Fruit fly (Drosophila melanogaster) whole organism, wandering third instar larva: Measurements from ENCODE around the gene Xport-B.

Experiments used
- Abd-B ChIP-seq: fragments of >200 bp; optimal IDR thresholded peaks from 2 replicates; lab custom pipeline; 2017; ENCODE audit warnings: missing biosample characterization, missing genetic modification characterization
- CG32264 ChIP-seq: fragments of 200-800 bp; sonication (Bioruptor generic); optimal IDR thresholded peaks from 2 replicates; lab custom pipeline; 2016; ENCODE audit warnings: missing biosample characterization, missing genetic modification characterization
- CG9705 ChIP-seq: fragments of 200-800 bp; sonication (Bioruptor generic); optimal IDR thresholded peaks from 2 replicates; lab custom pipeline; 2018; ENCODE audit warnings: missing biosample characterization, mild to moderate bottlenecking, missing genetic modification characterization
- CrebA ChIP-seq: fragments of 200-800 bp; sonication (Bioruptor generic); optimal IDR thresholded peaks from 2 replicates; lab custom pipeline; 2016; ENCODE audit warnings: missing biosample characterization, mild to moderate bottlenecking, missing genetic modification characterization, borderline replicate concordance
- Dfd ChIP-seq: fragments of >200 bp; optimal IDR thresholded peaks from 2 replicates; lab custom pipeline; 2017; ENCODE audit warnings: missing biosample characterization, missing genetic modification characterization
- Dif ChIP-seq: fragments of 200-275, 200-300 bp; sonication (Bioruptor generic); optimal IDR thresholded peaks from 2 replicates; lab custom pipeline; 2018; ENCODE audit warnings: missing biosample characterization, missing genetic modification characterization; ENCODE audit not compliant: partially characterized antibody
- GATAd ChIP-seq: sonication (Bioruptor generic); optimal IDR thresholded peaks from 2 replicates; lab custom pipeline; 2016; ENCODE audit warnings: missing biosample characterization, missing genetic modification characterization
- HLH106 ChIP-seq: fragments of 200-800 bp; optimal IDR thresholded peaks from 3 replicates; lab custom pipeline; 2019; ENCODE audit warnings: missing biosample characterization, mild to moderate bottlenecking, missing genetic modification characterization, moderate library complexity
- Hnf4 ChIP-seq: fragments of 200-800 bp; sonication (Bioruptor generic); optimal IDR thresholded peaks from 2 replicates; lab custom pipeline; 2016; ENCODE audit warnings: missing biosample characterization, mild to moderate bottlenecking, missing genetic modification characterization
- Hr78 ChIP-seq: fragments of >200 bp; optimal IDR thresholded peaks from 2 replicates; lab custom pipeline; 2017; ENCODE audit warnings: missing biosample characterization, missing genetic modification characterization
- Hr83 ChIP-seq: fragments of 200-300 bp; sonication (Bioruptor generic); optimal IDR thresholded peaks from 2 replicates; lab custom pipeline; 2016; ENCODE audit warnings: missing biosample characterization, mild to moderate bottlenecking, missing genetic modification characterization, moderate library complexity; ENCODE audit not compliant: poor library complexity, severe bottlenecking
- Jra ChIP-seq: sonication (Bioruptor generic); optimal IDR thresholded peaks from 2 replicates; lab custom pipeline; 2016; ENCODE audit warnings: missing biosample characterization, missing genetic modification characterization
- Myc ChIP-seq: fragments of >200 bp; optimal IDR thresholded peaks from 2 replicates; lab custom pipeline; 2017
- OdsH ChIP-seq: fragments of 200-800 bp; sonication (Bioruptor generic); optimal IDR thresholded peaks from 2 replicates; lab custom pipeline; 2016; ENCODE audit warnings: missing biosample characterization, mild to moderate bottlenecking, missing genetic modification characterization
- Rel ChIP-seq, 2 experiments: fragments of 200-800 bp; sonication (Bioruptor generic) in 1 of 2; optimal IDR thresholded peaks; 2 replicates in 1 of 2; 3 replicates in 1 of 2; lab custom pipeline; 2016 to 2019; ENCODE audit warnings: mild to moderate bottlenecking in 2 of 2, missing biosample characterization in 2 of 2, missing genetic modification characterization in 2 of 2, moderate library complexity in 1 of 2
- Sp1 ChIP-seq: fragments of 200-800 bp; sonication (Bioruptor generic); optimal IDR thresholded peaks from 3 replicates; lab custom pipeline; 2019; ENCODE audit warnings: missing biosample characterization, mild to moderate bottlenecking, missing genetic modification characterization, moderate library complexity
- Vsx2 ChIP-seq: fragments of 200-300, 225-300 bp; sonication (Bioruptor generic); optimal IDR thresholded peaks from 2 replicates; lab custom pipeline; 2018; ENCODE audit warnings: missing biosample characterization, missing genetic modification characterization; ENCODE audit not compliant: partially characterized antibody
- br ChIP-seq: fragments of 200-800 bp; sonication (Bioruptor generic); optimal IDR thresholded peaks from 2 replicates; lab custom pipeline; 2016; ENCODE audit warnings: missing biosample characterization, missing genetic modification characterization
- dl ChIP-seq, 2 experiments: fragments of 175-275, 200-275 bp in 1 of 2; fragments of 200-275 bp in 1 of 2; sonication (Bioruptor generic); optimal IDR thresholded peaks; lab custom pipeline; 2018; ENCODE audit warnings: mild to moderate bottlenecking in 2 of 2, missing biosample characterization in 2 of 2, missing genetic modification characterization in 2 of 2, moderate library complexity in 2 of 2; ENCODE audit not compliant: partially characterized antibody in 2 of 2, insufficient read depth in 1 of 2
- dsf ChIP-seq: sonication (Bioruptor generic); optimal IDR thresholded peaks from 2 replicates; lab custom pipeline; 2016; ENCODE audit warnings: missing biosample characterization, missing genetic modification characterization, borderline replicate concordance
- ey ChIP-seq: fragments of 200-800 bp; sonication (Bioruptor generic); optimal IDR thresholded peaks from 2 replicates; lab custom pipeline; 2016; ENCODE audit warnings: missing biosample characterization, missing genetic modification characterization
- foxo ChIP-seq, 2 experiments: fragments of 200-800 bp; sonication (Bioruptor generic); optimal IDR thresholded peaks; 2 replicates in 1 of 2; 3 replicates in 1 of 2; lab custom pipeline; 2016 to 2017; ENCODE audit warnings: missing biosample characterization in 2 of 2, missing genetic modification characterization in 2 of 2
- fru ChIP-seq: fragments of 200-800 bp; sonication (Bioruptor generic); optimal IDR thresholded peaks from 3 replicates; lab custom pipeline; 2016; ENCODE audit warnings: missing biosample characterization, mild to moderate bottlenecking, missing genetic modification characterization
- h ChIP-seq: fragments of 200-800 bp; sonication (Bioruptor generic); optimal IDR thresholded peaks from 3 replicates; lab custom pipeline; 2016; ENCODE audit warnings: missing biosample characterization, mild to moderate bottlenecking, missing genetic modification characterization
- jim ChIP-seq: fragments of 175-275, 200-325 bp; sonication (Bioruptor generic); optimal IDR thresholded peaks from 2 replicates; lab custom pipeline; 2016; ENCODE audit warnings: missing biosample characterization, mild to moderate bottlenecking, missing genetic modification characterization
- lola ChIP-seq: fragments of >200 bp; optimal IDR thresholded peaks from 2 replicates; lab custom pipeline; 2017; ENCODE audit warnings: missing biosample characterization, missing genetic modification characterization
- pan ChIP-seq: fragments of >200 bp; optimal IDR thresholded peaks from 2 replicates; lab custom pipeline; 2017
- psq ChIP-seq: fragments of 200-800 bp; sonication (Bioruptor generic); optimal IDR thresholded peaks from 3 replicates; lab custom pipeline; 2017; ENCODE audit warnings: missing biosample characterization, mild to moderate bottlenecking, missing genetic modification characterization, moderate library complexity
- rgr ChIP-seq: fragments of 200-800 bp; sonication (Bioruptor generic); optimal IDR thresholded peaks from 3 replicates; lab custom pipeline; 2016; ENCODE audit warnings: missing biosample characterization, mild to moderate bottlenecking, missing genetic modification characterization
- sage ChIP-seq: fragments of 200-800 bp; sonication (Bioruptor generic); optimal IDR thresholded peaks from 2 replicates; lab custom pipeline; 2016; ENCODE audit warnings: missing biosample characterization, mild to moderate bottlenecking, missing genetic modification characterization
- sv ChIP-seq: fragments of 200-800 bp; sonication (Bioruptor generic); optimal IDR thresholded peaks from 3 replicates; lab custom pipeline; 2016; ENCODE audit warnings: missing biosample characterization, missing genetic modification characterization
- tai ChIP-seq: sonication (Bioruptor generic); optimal IDR thresholded peaks from 2 replicates; lab custom pipeline; 2016; ENCODE audit warnings: missing biosample characterization, missing genetic modification characterization
- woc ChIP-seq: sonication (Bioruptor generic); optimal IDR thresholded peaks from 2 replicates; lab custom pipeline; 2016; ENCODE audit warnings: missing biosample characterization, mild to moderate bottlenecking, missing genetic modification characterization

Xport-B gene

DNA sequence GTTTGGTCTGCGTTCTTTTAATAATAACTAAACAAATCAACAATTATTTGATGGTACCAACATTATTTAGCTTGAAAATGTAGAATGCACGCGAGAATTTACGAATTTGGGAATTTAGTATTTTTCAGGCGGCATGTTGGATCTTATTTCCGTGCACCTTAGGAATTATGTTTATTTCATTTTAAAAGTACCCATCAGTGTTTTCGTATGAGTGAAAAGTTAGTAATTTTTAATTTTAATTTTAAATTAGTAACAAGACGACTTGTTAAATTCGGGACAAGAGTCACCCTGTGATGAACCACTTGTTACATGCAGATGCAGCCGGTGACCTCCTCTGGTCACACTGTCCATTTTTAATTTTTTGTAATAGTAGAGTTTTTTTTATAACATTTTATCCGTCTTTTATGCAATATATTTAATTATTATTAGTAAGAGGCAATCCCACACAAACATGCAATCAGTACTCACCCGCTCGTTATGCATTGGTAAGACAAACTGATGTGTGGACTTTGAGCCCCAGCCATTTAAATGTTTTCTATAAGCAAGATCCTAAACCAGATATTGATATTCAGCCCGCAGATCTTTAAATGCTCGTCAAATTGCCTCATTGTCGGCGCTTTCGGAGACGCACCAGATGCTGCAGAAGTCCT, 37.7 kb downstream of the Xport-B start, which contains the start of the genes CG17186 and Arc42:
Gene CG17186, minus strand, starts transcription at position 88 of the 650 bp plus-strand sequence.
Gene Arc42, plus strand, starts transcription at position 311 of the 650 bp plus-strand sequence.
- TF ChIP-seq Jra (GFP tag; lab: Kevin White, UChicago) = peak; percentile 62
- no peak for TF ChIP-seq Rel (GFP tag; optimal IDR thresholded peaks at IDR 0.05; lab: Kevin White, UChicago)
- TF ChIP-seq Rel (tag; optimal IDR thresholded peaks at IDR 0.05; lab: Kevin White, UChicago) = peak; percentile 72
- peak; percentile 24 for TF ChIP-seq HLH106 (tag; lab: Kevin White, UChicago)
- peak; percentile 51 for TF ChIP-seq h
- peak; percentile 32 for TF ChIP-seq fru (GFP tag; lab: Kevin White, UChicago)
- TF ChIP-seq sage (GFP tag; lab: Kevin White, UChicago) = peak; percentile 50
- TF ChIP-seq pan (lab: Kevin White, UChicago) = no peak
- peak in 1 of 2 experiments; percentile 46 for TF ChIP-seq foxo (GFP tag; optimal IDR thresholded peaks at IDR 0.05; lab: Kevin White, UChicago)
- TF ChIP-seq Hnf4 = peak; percentile 78
- TF ChIP-seq Sp1 (GFP tag; lab: Kevin White, UChicago) = peak; percentile 1
- TF ChIP-seq CG9705 (GFP tag; lab: Kevin White, UChicago) = no peak

DNA sequence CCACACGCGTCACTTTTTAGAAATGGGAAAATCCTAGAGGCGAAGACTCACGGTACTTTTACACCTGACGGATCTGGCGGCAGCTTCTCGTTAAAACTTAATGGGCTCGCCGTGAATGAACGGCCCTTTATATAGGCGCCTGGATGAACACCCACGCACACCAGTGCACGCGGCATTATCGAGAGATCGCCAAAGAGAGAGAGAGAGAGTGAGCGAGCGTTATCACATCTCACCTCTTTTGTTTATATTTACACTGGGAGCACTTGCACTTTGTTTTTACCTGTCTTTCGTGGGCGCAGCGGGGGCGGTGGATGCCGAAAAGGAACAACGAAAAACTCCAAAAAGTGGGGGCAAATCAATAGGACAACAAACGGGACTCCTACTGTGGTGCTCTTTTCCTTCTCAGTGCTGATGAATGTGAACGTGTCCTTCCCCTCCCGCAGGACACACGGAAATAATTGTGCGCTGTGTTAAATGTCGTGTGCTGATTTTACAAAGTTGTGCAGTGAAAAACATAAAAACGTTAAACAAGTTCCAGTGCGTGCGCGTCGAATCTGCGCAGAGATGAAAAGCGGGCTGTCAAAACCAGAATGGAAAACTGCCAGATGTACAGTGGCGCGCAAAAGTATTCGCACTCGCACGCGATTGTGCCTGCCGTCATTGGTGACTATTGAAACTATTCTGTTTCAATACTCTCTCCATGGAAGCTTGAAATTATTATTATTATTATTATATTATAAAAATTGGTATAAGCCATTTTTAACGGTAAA, 39.9 kb downstream of the Xport-B start, which contains the start of gene Mrp5:
Gene Mrp5, minus strand, starts transcription at position 561 of the 770 bp plus-strand sequence.
- TF ChIP-seq sage (GFP tag; lab: Kevin White, UChicago) (no peak), CG9705 (GFP tag; lab: Kevin White, UChicago) (no peak), sv (GFP tag; lab: Kevin White, UChicago) (no peak), tai (GFP tag; lab: Kevin White, UChicago) (no peak), woc (GFP tag; lab: Kevin White, UChicago) (no peak), dsf (GFP tag; lab: Kevin White, UChicago) (no peak), dl (GFP tag; optimal IDR thresholded peaks at IDR 0.05; lab: Kevin White, UChicago; ENCODE audit: insufficient read depth in 1 of 2, partially characterized antibody in 2 of 2) (peak in 1 of 2 experiments; percentile 83), Hr83 (GFP tag; lab: Kevin White, UChicago) (peak; percentile 71), CrebA (GFP tag; lab: Kevin White, UChicago) (no peak), Dfd (GFP tag; lab: Kevin White, UChicago) (no peak), psq (peak; percentile 82), fru (GFP tag; lab: Kevin White, UChicago) (peak; percentile 23), Hnf4 (no peak), br (GFP tag; lab: Kevin White, UChicago) (peak; percentile 12), jim (no peak), Vsx2 (no peak), Hr78 (no peak), GATAd (GFP tag; lab: Kevin White, UChicago) (no peak), Rel (GFP tag; optimal IDR thresholded peaks at IDR 0.05; lab: Kevin White, UChicago) (no peak), Rel (tag; optimal IDR thresholded peaks at IDR 0.05; lab: Kevin White, UChicago) (no peak), foxo (GFP tag; optimal IDR thresholded peaks at IDR 0.05; lab: Kevin White, UChicago) (peak in 1 of 2 experiments; percentile 13), h (peak; percentile 60), pan (lab: Kevin White, UChicago) (no peak), OdsH (GFP tag; lab: Kevin White, UChicago) (no peak), lola (GFP tag; lab: Kevin White, UChicago) (no peak), rgr (GFP tag; lab: Kevin White, UChicago) (no peak), CG32264 (GFP tag; lab: Kevin White, UChicago) (no peak), Dif (peak; percentile 74), Myc (lab: Kevin White, UChicago) (no peak), ey (GFP tag; lab: Kevin White, UChicago) (no peak), Abd-B (GFP tag; lab: Kevin White, UChicago) (no peak)
